Fruit fly (Drosophila melanogaster) whole organism, prepupa: ENCODE data around the gene CG34417.

ENCODE experiments used
- CG16779 ChIP-seq: fragments of 200-800 bp; sonication (Bioruptor generic); optimal IDR thresholded peaks from 3 replicates; lab custom pipeline; 2017; ENCODE audit warnings: missing biosample characterization, mild to moderate bottlenecking, missing genetic modification characterization
- Sox14 ChIP-seq: fragments of 200-800 bp; sonication (Bioruptor generic); optimal IDR thresholded peaks from 3 replicates; lab custom pipeline; 2016; ENCODE audit warnings: missing biosample characterization, missing genetic modification characterization
- ss ChIP-seq, 2 experiments: fragments of 200-800 bp; sonication (Bioruptor generic); optimal IDR thresholded peaks; 2 replicates in 1 of 2; 3 replicates in 1 of 2; lab custom pipeline; 2017 to 2018; ENCODE audit warnings: mild to moderate bottlenecking in 2 of 2, missing biosample characterization in 2 of 2, missing genetic modification characterization in 2 of 2, moderate library complexity in 1 of 2

dm6 chrX:6633659-6634058, 93.1 kb downstream of the CG34417 start, which contains the start of gene CG14443:
- TF ChIP-seq Sox14 (GFP tag; lab: Kevin White, UChicago) (no peak), CG16779 (tag; lab: Kevin White, UChicago) (no peak), ss (GFP tag; optimal IDR thresholded peaks at IDR 0.05; lab: Kevin White, UChicago) (no peak)
